Worm (Caenorhabditis elegans) whole organism, L4/young adult: ENCODE data around the gene F59F3.6.

Experiments used
- W03F9.2 ChIP-seq: fragments of 150-350 bp; optimal IDR thresholded peaks from 2 replicates; lab custom pipeline; 2014; ENCODE audit warnings: missing biosample characterization, missing genetic modification characterization
- him-1 ChIP-seq: sonication (generic microtip); optimal IDR thresholded peaks from 2 replicates; lab custom pipeline; 2016; ENCODE audit warnings: missing genotype, missing genetic modification reagents, missing genetic modification characterization, missing compliant biosample characterization

ce11 chrX:10979186-10979585 lies 19.9 kb downstream of the F59F3.6 start, which contains the start of gene pxn-2:
- TF ChIP-seq him-1 (tag; lab: Kevin White, UChicago) (no peak), W03F9.2 (tag; lab: Kevin White, UChicago) (no peak)
